Worm (Caenorhabditis elegans): ENCODE measurements around the gene srw-97.

ce11 chrII:1679081-1679480, 10.3 kb upstream of the srw-97 start, which contains the start of gene irld-36:
- TF ChIP-seq ceh-16 (tag; optimal IDR thresholded peaks at IDR 0.05) (no peak), lin-39 (tag; optimal IDR thresholded peaks at IDR 0.05) (no peak), ztf-4 (tag; optimal IDR thresholded peaks at IDR 0.05) (no peak), pqm-1 (tag; optimal IDR thresholded peaks at IDR 0.05) (no peak), aly-2 (tag; optimal IDR thresholded peaks at IDR 0.05) (no peak), elt-2 (tag; optimal IDR thresholded peaks at IDR 0.05) (no peak), elt-3 (tag; optimal IDR thresholded peaks at IDR 0.05) (no peak)

Measured in whole organism, L3 larva.